Fruit fly (Drosophila melanogaster): Measurements from ENCODE around the gene Ubx.

DNA sequence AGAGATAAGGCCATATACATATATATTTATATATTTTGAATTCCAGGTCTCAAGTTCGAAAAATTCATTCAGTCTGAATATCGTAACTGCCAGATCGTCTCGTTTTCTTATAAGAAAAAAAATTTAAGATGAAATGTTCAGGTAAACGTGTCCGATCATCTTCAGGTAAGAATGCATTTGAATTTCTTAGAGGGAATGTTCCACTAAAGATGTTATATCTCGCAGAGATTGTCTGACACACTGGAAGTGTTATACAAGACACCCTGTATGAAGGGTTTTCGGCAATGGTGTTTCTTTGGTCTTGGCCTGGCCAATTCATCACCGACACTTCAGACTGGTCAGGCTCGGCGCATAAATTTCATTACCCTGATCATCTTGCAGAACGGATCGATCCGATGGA lies 3.5 kb downstream of the Ubx start:
- TF ChIP-seq CG12659 (GFP tag; optimal IDR thresholded peaks at IDR 0.05), result no peak
- no peak for TF ChIP-seq Hmr (GFP tag; optimal IDR thresholded peaks at IDR 0.05)

Measured in whole organism, embryonic.